Worm (Caenorhabditis elegans): ENCODE data around the gene ced-8.
"Not testable (repeated sequence)": the region's sequence is repeated elsewhere in the genome, so short reads cannot be mapped to it uniquely, and the experiment has no call there.

The ced-8 gene

DNA sequence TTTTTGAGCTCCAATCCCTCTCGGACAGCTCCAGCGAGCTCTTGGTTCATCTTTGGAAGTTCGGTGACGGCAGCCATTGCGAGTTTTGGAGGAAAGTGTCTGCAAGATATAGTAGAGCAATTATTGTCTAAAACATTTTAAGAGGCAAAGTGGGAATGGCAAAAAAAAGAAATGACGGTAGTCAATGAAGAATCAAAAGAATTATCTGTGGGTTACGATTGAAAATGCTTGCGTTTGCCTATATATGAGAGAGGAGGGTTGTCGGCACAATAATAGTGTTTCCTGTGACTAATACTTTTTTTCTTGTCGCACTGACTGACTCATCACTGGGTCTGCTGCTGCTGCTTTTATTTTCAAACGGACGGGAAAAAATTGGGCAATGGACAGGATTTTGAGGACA lies 6.9 kb upstream of the ced-8 start, which contains the start of gene tth-1:
tth-1 (minus strand) TSS at position 101 of the 400 bp plus-strand sequence.
- TF ChIP-seq unc-62 (GFP tag; optimal IDR thresholded peaks at IDR 0.05): no peak

DNA sequence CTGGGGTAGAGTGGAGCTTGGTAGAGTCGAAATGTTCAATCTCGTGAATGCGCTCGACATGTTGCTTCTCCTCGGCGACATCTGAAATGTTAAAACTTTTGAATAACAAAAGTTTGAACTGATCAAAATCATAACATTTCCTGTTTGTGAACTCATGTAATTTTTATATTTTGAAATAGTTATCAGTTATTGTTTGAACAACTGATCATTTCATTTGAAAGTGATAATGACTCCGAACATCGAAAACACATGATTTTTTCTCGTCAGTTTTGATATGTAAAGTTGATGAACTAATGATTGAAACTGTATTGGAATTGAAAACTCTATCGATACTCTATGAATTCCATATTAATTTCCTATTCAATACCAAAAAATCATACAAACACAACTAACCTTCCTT lies 6.5 kb upstream of the ced-8 start:
- TF ChIP-seq unc-62 (GFP tag; optimal IDR thresholded peaks at IDR 0.05): no peak

DNA sequence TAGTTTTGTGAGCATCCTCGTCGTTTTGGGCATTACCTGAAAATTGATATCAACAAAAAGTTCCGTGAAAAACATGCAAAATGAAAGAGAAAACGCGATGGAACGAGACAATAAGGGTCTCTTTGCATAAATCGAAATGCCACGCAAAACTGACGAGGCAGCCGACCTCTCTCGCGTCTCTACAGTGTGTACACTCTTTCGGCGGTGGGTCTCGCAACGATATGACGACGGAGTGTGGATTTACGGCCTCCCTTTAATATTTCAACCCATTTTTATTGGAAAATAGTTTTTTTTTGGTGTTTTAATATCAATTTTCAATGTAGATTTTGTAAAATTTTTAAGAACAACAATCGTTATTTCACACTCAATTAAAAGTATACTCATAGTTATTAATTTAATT lies 5.3 kb upstream of the ced-8 start, which contains the start of gene tag-123:
tag-123 (minus strand) TSS at position 36 of the 400 bp plus-strand sequence.
- no peak for TF ChIP-seq unc-62 (GFP tag; optimal IDR thresholded peaks at IDR 0.05)

DNA sequence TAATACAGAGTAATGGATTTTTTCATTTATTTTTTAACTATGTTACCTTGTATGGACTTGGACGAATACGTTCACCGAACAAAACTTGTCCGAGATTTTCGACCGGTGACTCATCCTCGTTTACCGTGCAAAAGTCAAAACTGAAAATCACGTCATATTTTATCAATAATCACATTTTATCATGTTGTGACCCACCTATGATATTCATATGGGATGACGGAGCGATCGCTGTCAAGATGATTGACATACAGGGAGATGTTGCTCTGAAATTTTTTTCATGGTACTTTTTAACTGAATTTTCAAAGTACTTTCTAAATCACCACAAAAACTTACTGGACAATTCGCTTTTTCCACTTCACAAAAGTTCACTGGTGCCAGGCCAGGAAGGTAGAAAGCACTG lies 4.9 kb upstream of the ced-8 start:
- TF ChIP-seq unc-62 (GFP tag; optimal IDR thresholded peaks at IDR 0.05): no peak

DNA sequence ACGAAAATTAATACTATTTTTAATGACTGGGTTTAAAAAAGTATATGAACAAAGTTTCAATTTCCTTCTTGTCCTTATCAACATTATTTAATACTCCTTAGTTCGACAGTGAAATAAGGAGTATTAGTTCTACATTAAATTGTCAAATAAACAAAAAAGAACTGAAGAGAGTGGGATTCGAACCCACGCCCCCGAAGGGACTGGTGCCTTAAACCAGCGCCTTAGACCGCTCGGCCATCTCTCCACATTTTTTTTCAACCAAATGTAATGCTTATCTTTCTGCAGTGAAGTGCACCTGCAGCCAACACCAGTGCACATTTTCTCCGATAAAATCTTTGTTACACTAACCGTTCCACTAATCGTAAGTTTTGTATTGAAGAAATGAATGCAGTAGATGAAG lies 2.5 kb upstream of the ced-8 start:
- TF ChIP-seq unc-62 (GFP tag; optimal IDR thresholded peaks at IDR 0.05): no peak

DNA sequence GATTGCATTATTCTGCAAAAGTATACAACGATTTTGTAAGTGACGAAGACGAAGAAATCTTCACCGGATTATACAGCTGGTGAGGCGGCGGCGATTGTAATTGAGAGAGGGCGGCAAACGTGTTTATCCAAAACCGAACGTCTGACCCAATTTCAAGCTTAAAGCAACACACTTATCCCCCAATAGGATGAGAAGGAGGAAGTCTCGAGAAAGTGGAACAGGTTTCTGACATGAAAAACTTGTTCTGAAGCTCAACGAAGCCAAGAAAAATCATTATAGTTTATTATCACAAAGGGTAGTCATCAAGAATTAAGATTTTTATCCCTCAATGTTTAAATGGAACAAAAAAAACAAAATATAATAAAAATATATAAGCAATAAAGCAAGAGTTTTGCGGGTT lies 1.7 kb upstream of the ced-8 start, which contains the start of gene spp-13:
spp-13 (minus strand) TSS at position 143 of the 400 bp plus-strand sequence.
- TF ChIP-seq unc-62 (GFP tag; optimal IDR thresholded peaks at IDR 0.05): no peak

DNA sequence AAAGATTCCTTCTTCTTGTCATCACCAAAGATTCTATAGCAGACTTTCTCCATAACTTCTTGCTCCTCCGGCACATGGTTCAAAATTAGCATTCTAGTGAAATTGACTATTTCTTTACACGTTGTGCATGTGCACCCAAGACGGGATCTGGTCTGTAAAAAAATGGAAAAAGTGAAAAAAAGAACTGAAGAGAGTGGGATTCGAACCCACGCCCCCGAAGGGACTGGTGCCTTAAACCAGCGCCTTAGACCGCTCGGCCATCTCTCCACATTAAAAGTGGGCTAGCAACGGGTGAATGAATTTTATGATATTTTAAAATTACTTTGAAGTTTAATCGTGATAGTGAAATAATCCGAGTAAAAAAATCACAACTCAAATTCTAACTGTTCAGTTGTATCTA lies 1.0 kb upstream of the ced-8 start:
- TF ChIP-seq unc-62 (GFP tag; optimal IDR thresholded peaks at IDR 0.05): no peak

DNA sequence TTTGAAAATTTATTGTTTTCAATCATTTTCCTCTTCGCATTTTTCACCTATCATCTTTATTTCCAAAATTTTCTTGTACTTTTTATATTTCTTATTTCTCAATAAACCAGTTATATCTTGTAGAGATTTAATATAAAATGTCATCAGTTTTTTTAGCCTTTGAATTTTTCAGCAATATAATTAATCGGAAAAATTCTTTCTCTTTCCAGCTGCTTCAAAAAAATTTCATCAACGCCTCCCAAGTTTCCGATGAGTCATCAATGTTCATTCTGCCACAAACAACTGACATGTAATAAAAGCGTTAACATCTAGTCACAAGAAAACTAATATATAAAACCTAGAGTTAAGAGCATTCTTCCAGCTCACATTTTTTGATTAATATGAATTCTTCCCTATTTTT lies 3.6 kb downstream of the ced-8 start, which contains the start of gene F08F1.4:
F08F1.4 (plus strand) TSS at position 301 of the 400 bp plus-strand sequence.
- TF ChIP-seq unc-62 (GFP tag; optimal IDR thresholded peaks at IDR 0.05): no peak

DNA sequence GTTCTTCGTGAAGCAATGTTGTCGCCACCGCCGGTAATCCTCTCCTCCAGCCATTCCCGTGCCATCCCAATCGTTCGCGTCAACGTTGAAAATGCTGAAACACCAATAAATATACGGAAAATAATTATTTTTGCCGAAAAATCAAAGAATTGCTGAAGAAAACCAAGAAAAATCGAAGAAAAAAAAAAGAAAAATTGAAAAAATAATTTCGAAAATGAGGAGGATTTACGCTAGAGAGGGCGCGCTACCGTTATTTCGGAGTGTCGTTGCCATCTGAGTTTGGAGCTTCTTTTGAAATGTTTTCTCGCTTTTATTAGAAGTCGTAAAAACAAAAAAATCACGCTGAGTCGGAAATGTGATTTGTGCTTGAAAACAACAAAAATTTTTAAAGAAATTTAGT lies 6.0 kb downstream of the ced-8 start, which contains the start of gene F08F1.9:
F08F1.9 (minus strand) TSS at position 101 of the 400 bp plus-strand sequence.
- not testable (repeated sequence) for TF ChIP-seq unc-62 (GFP tag; optimal IDR thresholded peaks at IDR 0.05)

DNA sequence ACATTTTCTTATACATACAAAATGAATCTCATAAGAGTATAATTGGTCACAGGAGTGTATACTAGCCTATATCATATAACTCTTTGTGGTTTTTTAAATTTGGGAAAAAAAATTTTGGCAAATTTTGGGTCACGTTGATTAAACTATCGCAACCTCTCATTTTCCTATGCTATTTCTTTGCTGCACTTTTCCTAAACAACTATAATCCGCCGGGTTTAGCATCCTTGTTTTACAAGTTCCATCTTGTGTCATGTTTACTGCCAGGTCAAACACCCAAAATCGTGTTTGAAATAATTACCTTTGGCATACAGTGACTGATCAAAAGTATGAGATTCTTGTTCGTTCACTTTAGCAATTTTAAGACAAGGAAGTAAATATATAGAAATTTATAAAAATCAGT lies 8.5 kb downstream of the ced-8 start, which contains the start of gene sulp-3:
sulp-3 (minus strand) TSS at position 101 of the 400 bp plus-strand sequence.
- TF ChIP-seq unc-62 (GFP tag; optimal IDR thresholded peaks at IDR 0.05): no peak

DNA sequence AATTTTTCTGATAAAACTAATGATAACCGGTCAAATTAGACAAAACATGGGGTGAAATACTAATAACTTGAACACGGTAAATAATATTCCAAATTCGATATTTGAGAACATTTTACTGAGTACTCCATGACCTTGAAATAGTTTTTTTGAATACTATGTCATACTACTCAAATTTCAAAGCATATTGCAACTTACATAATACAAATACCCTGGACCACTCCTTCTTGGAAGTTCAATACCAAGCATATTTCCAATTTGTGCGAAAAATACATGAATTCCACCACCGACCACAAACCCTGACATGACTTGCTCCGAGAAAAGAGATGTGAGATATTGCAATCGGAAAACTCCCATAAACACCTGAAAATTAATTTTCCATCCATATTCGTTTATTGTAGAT lies 9.9 kb downstream of the ced-8 start:
- no peak for TF ChIP-seq unc-62 (GFP tag; optimal IDR thresholded peaks at IDR 0.05)

DNA sequence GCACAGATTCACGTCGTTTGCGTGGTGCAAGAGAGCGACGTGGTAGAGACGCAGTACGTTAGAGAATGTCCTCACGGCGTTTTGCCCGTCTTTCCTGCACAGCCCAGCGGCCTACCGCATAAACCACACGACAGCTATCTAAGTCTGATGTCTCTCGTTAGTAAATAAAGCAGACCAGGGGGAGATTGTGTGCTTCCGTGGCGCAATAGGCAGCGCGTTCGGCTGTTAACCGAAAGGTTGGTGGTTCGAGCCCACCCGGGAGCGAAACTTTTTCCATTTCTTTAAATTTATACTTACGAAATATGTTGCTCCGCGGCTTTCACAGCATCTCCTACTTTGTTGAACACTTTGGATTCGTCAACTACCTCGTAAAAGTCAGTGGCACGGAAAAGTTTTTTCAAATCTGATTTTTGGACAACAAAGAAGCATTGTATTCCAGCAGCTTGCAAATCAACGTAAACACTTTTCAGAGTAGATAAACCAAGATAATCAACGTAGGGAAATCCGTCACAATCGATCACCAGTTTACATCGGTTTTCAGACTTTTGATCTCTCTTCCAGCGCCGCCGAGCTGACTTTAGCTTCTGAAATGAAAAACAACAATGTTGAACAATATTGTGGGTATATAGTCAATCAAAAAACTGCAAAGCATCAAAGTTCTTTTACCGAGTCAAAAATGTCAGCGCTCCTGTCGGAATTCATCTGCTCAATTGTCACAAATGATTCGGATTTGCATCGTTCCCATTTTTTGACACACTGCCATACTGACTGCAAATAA lies 12.2 kb downstream of the ced-8 start:
- no peak for TF ChIP-seq unc-62 (GFP tag; optimal IDR thresholded peaks at IDR 0.05)

DNA sequence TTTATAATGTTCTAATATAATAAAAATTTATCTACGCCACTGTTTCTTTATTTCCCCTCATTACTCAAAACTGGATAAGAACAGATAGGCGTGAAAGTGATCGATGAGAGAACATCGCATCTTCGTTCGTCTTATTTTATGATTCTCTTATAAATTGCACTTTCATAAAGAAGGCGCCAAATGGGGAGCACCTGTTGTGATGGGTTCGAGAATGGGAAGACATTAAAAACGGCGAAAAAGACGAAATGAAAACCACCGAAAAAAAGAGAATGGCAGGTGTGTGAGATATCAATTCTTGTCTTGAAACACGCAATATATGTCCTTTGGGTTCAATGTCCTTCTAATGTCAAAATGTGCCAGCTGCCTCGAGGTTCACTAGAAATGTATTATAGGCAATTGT lies 22.4 kb downstream of the ced-8 start:
- TF ChIP-seq unc-62 (GFP tag; optimal IDR thresholded peaks at IDR 0.05): no peak

DNA sequence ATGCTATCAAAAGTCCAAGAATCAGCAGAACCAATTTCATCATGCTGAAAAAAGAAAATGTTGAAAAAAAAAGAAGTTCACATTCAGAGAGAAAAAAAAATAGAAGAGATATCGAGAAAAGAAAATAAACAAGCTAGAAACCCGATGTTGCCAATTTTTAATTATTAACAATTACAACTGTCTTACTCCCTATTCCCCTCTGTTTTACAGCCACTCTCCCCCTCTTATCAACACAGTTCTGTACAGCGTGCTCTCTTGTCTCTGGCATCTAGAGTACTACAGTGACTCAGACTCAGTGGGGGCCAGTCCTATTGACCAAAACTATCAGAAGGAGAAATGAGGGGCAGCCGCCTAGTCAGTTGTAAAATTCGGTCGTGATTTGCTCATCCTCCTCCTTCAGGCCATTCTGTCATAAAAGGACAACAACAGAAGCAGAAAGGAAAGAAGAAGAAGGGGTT lies 24.2 kb downstream of the ced-8 start, which contains the start of gene wrk-1:
wrk-1 (minus strand) TSS at position 51 of the 458 bp plus-strand sequence.
- TF ChIP-seq unc-62 (GFP tag; optimal IDR thresholded peaks at IDR 0.05): no peak

DNA sequence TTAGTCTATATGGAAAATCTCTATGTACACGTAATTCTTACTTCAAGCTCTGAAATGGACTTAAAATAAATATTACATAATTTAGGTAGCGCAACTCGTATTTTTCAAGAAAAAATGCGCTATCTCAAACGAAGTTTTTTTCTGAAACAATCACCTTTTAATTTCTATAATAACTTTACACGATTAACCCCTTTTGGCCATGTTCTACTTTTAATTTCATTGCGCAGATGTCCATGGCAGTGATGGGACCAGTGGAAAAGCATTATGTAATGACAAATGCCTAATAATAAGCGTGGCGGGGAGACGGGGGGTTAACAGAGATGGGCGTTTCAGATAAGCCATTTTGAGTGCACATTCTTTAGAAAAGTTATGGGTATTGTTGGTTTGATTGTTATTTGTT lies 25.2 kb downstream of the ced-8 start:
- TF ChIP-seq unc-62 (GFP tag; optimal IDR thresholded peaks at IDR 0.05): no peak

DNA sequence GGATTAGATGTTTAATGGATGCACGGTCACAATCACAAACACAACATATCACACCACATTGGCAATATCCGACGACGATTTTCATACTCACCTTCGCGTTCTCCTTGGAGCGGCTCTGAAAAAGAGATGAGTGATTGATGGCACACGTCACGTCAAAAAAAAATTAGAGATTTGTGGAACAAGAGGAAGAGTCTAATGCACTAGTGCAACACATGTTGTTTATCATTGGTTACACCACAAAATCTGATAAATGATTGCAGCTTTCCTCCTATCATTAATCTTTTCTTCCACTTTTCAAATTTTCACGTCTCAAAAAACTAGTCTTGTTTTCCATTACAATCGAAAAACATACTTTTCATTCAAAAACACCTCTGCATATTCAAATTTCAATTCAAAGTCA lies 26.2 kb downstream of the ced-8 start:
- no peak for TF ChIP-seq unc-62 (GFP tag; optimal IDR thresholded peaks at IDR 0.05)
